Worm (Caenorhabditis elegans) whole organism, dauer: ENCODE measurements around the gene F18A11.2.
"Not testable (repeated sequence)": the region's sequence is repeated elsewhere in the genome, so short reads cannot be mapped to it uniquely, and the experiment has no call there.

ENCODE experiments used
- unc-62 ChIP-seq: sonication (generic microtip); optimal IDR thresholded peaks from 2 replicates; lab custom pipeline; 2017; ENCODE audit warnings: missing biosample characterization, missing genetic modification reagents, missing genetic modification characterization

The F18A11.2 gene

ce11 chrII:13031649-13032191, at the start of gene F18A11.2:
Gene F18A11.2, plus strand, starts transcription at chrII:13031699.
- not testable (repeated sequence) for TF ChIP-seq unc-62 (GFP tag; lab: Kevin White, UChicago)

ce11 chrII:12981980-12982575, 49.4 kb upstream of the F18A11.2 start:
- TF ChIP-seq unc-62 (GFP tag; lab: Kevin White, UChicago) = no peak

ce11 chrII:12982830-12983229, 48.7 kb upstream of the F18A11.2 start:
- TF ChIP-seq unc-62 (GFP tag; lab: Kevin White, UChicago) = no peak

- TF ChIP-seq unc-62 (GFP tag; lab: Kevin White, UChicago) = no peak
Observed at ce11 chrII:12984709-12985108, 46.8 kb upstream of the F18A11.2 start.

- TF ChIP-seq unc-62 (GFP tag; lab: Kevin White, UChicago) = no peak
Observed at ce11 chrII:12985813-12986212, 45.7 kb upstream of the F18A11.2 start.

ce11 chrII:12987799-12988198, 43.7 kb upstream of the F18A11.2 start:
- no peak for TF ChIP-seq unc-62 (GFP tag; lab: Kevin White, UChicago)

- TF ChIP-seq unc-62 (GFP tag; lab: Kevin White, UChicago) = no peak
Observed at ce11 chrII:12990191-12990590, 41.3 kb upstream of the F18A11.2 start.

- no peak for TF ChIP-seq unc-62 (GFP tag; lab: Kevin White, UChicago)
Observed at ce11 chrII:12990964-12991593, 40.4 kb upstream of the F18A11.2 start.

- no peak for TF ChIP-seq unc-62 (GFP tag; lab: Kevin White, UChicago)
Observed at ce11 chrII:12991594-12991993, 39.9 kb upstream of the F18A11.2 start.

ce11 chrII:12992193-12992592, 39.3 kb upstream of the F18A11.2 start:
- TF ChIP-seq unc-62 (GFP tag; lab: Kevin White, UChicago) = no peak

ce11 chrII:12992980-12993379, 38.5 kb upstream of the F18A11.2 start:
- no peak for TF ChIP-seq unc-62 (GFP tag; lab: Kevin White, UChicago)

ce11 chrII:12994009-12994788, 37.3 kb upstream of the F18A11.2 start:
- TF ChIP-seq unc-62 (GFP tag; lab: Kevin White, UChicago) = no peak

ce11 chrII:12995322-12995721, 36.2 kb upstream of the F18A11.2 start:
- no peak for TF ChIP-seq unc-62 (GFP tag; lab: Kevin White, UChicago)

ce11 chrII:12996249-12996648, 35.2 kb upstream of the F18A11.2 start, which contains the start of gene hphd-1:
Gene hphd-1, minus strand, starts transcription at chrII:12996571.
- no peak for TF ChIP-seq unc-62 (GFP tag; lab: Kevin White, UChicago)

ce11 chrII:12997413-12997812, 34.1 kb upstream of the F18A11.2 start, which contains the start of gene Y38F1A.7:
Gene Y38F1A.7, minus strand, starts transcription at chrII:12997804.
- no peak for TF ChIP-seq unc-62 (GFP tag; lab: Kevin White, UChicago)

ce11 chrII:13000753-13001152, 30.7 kb upstream of the F18A11.2 start, which contains the start of gene Y38F1A.8:
Gene Y38F1A.8, minus strand, starts transcription at chrII:13000853.
- no peak for TF ChIP-seq unc-62 (GFP tag; lab: Kevin White, UChicago)
